Fruit fly (Drosophila melanogaster): ENCODE measurements around the gene CG33500.

CG33500 gene

DNA sequence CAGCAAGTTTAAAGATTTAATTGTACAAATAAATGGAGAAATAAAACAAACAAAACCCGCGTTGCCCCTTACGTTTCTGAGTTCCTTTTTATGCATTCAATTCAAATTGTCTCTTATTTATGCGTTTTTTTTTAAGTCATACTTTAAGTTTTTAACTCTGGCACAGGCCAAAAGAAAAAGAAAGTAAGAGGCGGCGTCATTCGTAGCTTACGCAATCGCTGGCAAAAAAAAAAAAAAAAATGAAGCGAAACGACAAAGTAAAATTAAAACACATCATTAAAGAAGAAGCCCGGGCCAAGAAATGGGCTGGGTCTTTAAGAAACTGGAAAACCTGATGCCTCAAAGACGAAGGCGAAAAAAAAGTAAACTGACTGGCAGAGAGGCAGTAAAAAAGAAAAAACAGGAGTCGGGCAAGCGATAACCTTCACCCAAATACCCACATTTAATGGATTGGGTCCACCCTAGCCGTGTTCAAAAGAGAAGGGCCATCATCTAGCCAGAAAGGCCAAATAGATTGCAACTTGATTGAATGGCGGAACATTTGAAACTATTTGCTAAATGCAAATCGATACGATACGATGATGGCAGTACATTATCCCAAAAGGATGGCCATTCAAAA is 35.4 kb downstream of the CG33500 start (continued):
- no peak for TF ChIP-seq CG34406 (GFP tag; optimal IDR thresholded peaks at IDR 0.05)
- no peak for TF ChIP-seq Gug (GFP tag; IDR thresholded peaks at IDR 0.05)
- TF ChIP-seq CG11294 (GFP tag; IDR thresholded peaks at IDR 0.05), result no peak
- no peak for TF ChIP-seq dac (GFP tag; optimal IDR thresholded peaks at IDR 0.05)
- TF ChIP-seq CG3919 (GFP tag; optimal IDR thresholded peaks at IDR 0.05), result no peak
- no peak for TF ChIP-seq Hr4 (GFP tag; optimal IDR thresholded peaks at IDR 0.05)
- no peak for TF ChIP-seq eg (GFP tag; IDR thresholded peaks at IDR 0.05)
- no peak for TF ChIP-seq esn (GFP tag; optimal IDR thresholded peaks at IDR 0.05)
- no peak for TF ChIP-seq CG6854 (GFP tag; optimal IDR thresholded peaks at IDR 0.05)
- TF ChIP-seq CG8632 (GFP tag; optimal IDR thresholded peaks at IDR 0.05), result no peak
- peak; percentile 43 for TF ChIP-seq vri (GFP tag; optimal IDR thresholded peaks at IDR 0.05)
- no peak for TF ChIP-seq fd59A (GFP tag; optimal IDR thresholded peaks at IDR 0.05)
- TF ChIP-seq topi (GFP tag; optimal IDR thresholded peaks at IDR 0.05), result no peak

DNA sequence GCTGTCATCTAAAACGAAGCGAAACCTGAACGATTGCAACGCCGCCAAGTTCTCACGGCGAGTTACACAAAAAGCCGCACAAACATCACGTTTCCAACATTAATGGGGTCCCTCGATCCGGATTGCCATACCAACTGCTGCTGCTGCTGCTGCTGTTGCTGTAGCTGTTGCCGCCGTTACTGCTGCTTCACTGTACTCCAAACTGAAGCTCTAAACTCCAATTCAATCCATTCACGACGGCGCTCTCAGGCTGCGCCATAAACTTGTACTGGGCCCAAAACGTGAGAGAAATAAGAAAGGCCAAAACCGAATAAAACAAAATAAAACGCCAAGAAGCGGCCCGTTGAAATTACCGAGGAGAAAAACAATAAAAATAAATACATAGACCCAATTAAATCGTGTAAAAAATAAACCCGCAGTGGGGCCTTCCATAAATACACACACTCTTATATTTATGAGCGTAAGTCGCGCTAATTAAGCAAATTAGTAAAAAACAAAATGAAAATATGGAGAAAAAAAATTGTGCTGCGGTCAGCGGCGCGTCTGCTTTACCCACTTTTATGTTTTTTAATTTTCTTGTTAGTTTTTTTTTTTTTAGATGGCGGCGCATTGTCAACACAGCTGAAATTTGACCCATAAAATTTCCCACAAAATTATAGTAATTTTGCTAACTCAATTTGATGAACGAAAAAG is 39.0 kb downstream of the CG33500 start:
- peak; percentile 34 for TF ChIP-seq CG6276 (GFP tag; optimal IDR thresholded peaks at IDR 0.05)
- TF ChIP-seq Eip78C (GFP tag), result peak; percentile 25
- TF ChIP-seq pdm3 (GFP tag; optimal IDR thresholded peaks at IDR 0.05), result no peak
- TF ChIP-seq CG11762 (GFP tag; optimal IDR thresholded peaks at IDR 0.05; ENCODE audit: insufficient read depth), result no peak
- TF ChIP-seq topi (GFP tag; optimal IDR thresholded peaks at IDR 0.05), result no peak
- TF ChIP-seq cyc (GFP tag; optimal IDR thresholded peaks at IDR 0.05), result no peak
- no peak for TF ChIP-seq Sox14 (GFP tag; optimal IDR thresholded peaks at IDR 0.05)
- TF ChIP-seq CG11294 (GFP tag; IDR thresholded peaks at IDR 0.05), result no peak

DNA sequence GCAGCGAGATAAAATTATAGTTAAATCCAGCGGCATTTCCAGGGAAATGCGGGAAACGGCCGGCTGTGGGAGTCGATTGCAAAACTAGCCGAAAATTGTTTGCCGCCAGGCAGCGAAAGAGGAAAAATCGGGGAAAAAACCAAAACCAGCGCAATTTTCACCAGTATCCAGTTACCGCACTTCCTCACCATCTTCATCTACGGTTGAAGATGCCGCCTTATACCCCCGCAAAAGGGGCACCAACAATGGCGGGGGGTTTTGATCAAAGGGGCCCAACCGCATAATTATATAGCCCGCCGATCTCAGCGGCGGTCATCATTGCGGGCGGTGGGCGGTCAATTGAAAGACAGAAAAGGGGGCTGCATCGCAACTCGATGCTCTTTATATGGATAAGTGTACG is 39.6 kb downstream of the CG33500 start:
- TF ChIP-seq CG16779 (tag; optimal IDR thresholded peaks at IDR 0.05), result no peak
- no peak for TF ChIP-seq Hr38 (GFP tag; optimal IDR thresholded peaks at IDR 0.05)
- TF ChIP-seq fd85E (GFP tag; optimal IDR thresholded peaks at IDR 0.05), result no peak
- TF ChIP-seq esn (GFP tag; optimal IDR thresholded peaks at IDR 0.05), result no peak
- TF ChIP-seq spab (GFP tag; optimal IDR thresholded peaks at IDR 0.05), result no peak
- no peak for TF ChIP-seq Ets21C (GFP tag; optimal IDR thresholded peaks at IDR 0.05)

DNA sequence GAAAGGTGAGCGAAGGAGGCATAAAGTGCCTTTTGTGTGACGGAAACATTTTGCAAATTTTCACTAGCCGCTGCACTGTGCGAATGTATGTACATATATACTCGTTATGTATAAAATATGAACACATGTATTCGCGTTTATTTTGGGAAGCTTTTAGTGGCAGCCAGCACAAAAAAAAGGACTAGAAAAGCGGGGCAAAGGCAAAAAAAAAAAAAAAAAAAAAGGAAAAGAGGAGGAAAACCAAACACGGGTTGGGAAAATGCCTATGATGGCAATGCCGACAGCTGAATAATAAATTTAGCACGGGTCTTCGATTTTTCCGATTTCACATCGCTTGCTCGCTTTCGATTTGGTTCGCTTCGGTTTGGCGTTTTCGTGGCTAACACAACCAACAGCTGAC is 41.0 kb downstream of the CG33500 start:
- peak; percentile 55; the same call in 2 of the 3 replicates for TF ChIP-seq CG8119 (GFP tag; IDR thresholded peaks at IDR 0.05)
- peak; percentile 11 for TF ChIP-seq Eip78C (GFP tag)
- TF ChIP-seq cyc (GFP tag; optimal IDR thresholded peaks at IDR 0.05), result no peak
- peak; percentile 61; the same call in 2 of the 3 replicates for TF ChIP-seq eg (GFP tag; IDR thresholded peaks at IDR 0.05)
- peak; percentile 22 for TF ChIP-seq CG6276 (GFP tag; optimal IDR thresholded peaks at IDR 0.05)
- TF ChIP-seq Gug (GFP tag; IDR thresholded peaks at IDR 0.05), result peak; percentile 13; the same call in 1 of the 2 replicates
- TF ChIP-seq CG15336 (GFP tag; IDR thresholded peaks at IDR 0.05), result 0 out of 2 replicates have a peak, but pooled peaks have one; percentile 27
- TF ChIP-seq pdm3 (GFP tag; optimal IDR thresholded peaks at IDR 0.05), result no peak

DNA sequence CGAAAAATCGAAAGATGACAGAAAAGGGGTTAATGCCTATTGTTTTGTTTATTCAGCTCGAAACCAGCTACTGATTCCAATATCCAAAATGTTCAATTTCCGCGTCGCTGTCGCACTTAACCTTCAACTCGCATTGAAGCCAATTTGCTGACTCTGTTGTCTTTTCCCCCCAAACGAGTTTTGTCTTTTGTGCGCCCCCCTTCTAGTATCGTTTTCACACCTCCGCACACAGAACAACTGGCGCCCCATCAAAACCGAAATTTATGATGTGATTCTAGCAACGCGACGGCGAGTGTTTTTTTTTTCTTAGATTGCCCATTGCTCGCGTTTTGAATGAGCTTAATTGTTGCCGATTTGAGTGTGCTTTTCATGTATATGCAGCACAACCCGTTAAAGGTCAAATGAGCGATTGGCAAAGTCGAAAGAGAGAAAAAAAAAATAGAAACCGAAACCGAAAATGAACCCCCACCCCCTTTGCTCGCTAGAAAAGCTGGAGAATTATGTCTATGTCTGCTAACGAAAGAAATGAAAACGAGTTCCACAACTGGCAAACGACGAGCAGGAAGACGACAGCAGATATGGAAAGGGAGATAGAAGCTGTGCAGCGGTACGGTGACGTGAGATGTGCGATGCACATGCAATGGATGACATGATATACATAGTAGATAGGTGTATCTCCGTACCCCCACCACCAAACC is 42.1 kb downstream of the CG33500 start:
- TF ChIP-seq CG6163 (GFP tag; IDR thresholded peaks at IDR 0.05) (0 out of 3 replicates have a peak, but pooled peaks have one; percentile 24), CG6854 (GFP tag; optimal IDR thresholded peaks at IDR 0.05) (no peak), fkh (GFP tag; optimal IDR thresholded peaks at IDR 0.05) (peak; percentile 66), Sox15 (GFP tag; optimal IDR thresholded peaks at IDR 0.05) (no peak), Eip78C (GFP tag) (no peak), Ets96B (tag; optimal IDR thresholded peaks at IDR 0.05) (no peak), net (GFP tag; optimal IDR thresholded peaks at IDR 0.05) (no peak), eg (GFP tag; IDR thresholded peaks at IDR 0.05) (no peak), CG31627 (GFP tag; optimal IDR thresholded peaks at IDR 0.05) (no peak), Ets21C (GFP tag; optimal IDR thresholded peaks at IDR 0.05) (no peak), Eip75B (GFP tag; optimal IDR thresholded peaks at IDR 0.05) (no peak), CG32006 (GFP tag; optimal IDR thresholded peaks at IDR 0.05) (no peak)
